Worm (Caenorhabditis elegans) whole organism, L2 larva: ENCODE measurements around the gene F56B3.9.

ENCODE experiments used
- C34F6.9 ChIP-seq: fragments of 150-350 bp; optimal IDR thresholded peaks from 2 replicates; lab custom pipeline; 2014; ENCODE audit warnings: missing biosample characterization, missing genetic modification characterization
- F13H6.1 ChIP-seq: sonication (generic microtip); optimal IDR thresholded peaks from 2 replicates; lab custom pipeline; 2016; ENCODE audit warnings: missing genetic modification characterization, missing compliant biosample characterization
- R02D3.7 ChIP-seq: fragments of 150-350 bp; optimal IDR thresholded peaks from 2 replicates; lab custom pipeline; 2014; ENCODE audit warnings: missing biosample characterization, missing genetic modification characterization
- Y55F3AM.14 ChIP-seq: fragments of 200-800 bp; sonication (Bioruptor generic); optimal IDR thresholded peaks from 2 replicates; lab custom pipeline; 2018; ENCODE audit warnings: mild to moderate bottlenecking, missing genetic modification characterization, missing compliant biosample characterization
- ZK546.5 ChIP-seq: sonication (generic microtip); optimal IDR thresholded peaks from 2 replicates; lab custom pipeline; 2017; ENCODE audit warnings: missing biosample characterization, missing genetic modification characterization
- alr-1 ChIP-seq: fragments of 150-350 bp; optimal IDR thresholded peaks from 2 replicates; lab custom pipeline; 2014; ENCODE audit warnings: missing biosample characterization, missing genetic modification characterization
- ama-1 ChIP-seq: fragments of 150-350 bp; optimal IDR thresholded peaks from 2 replicates; lab custom pipeline; 2018; ENCODE audit warnings: inconsistent platforms
- blmp-1 ChIP-seq: sonication (generic microtip); optimal IDR thresholded peaks from 2 replicates; lab custom pipeline; 2017; ENCODE audit warnings: missing genetic modification characterization, mild to moderate bottlenecking, missing compliant biosample characterization, antibody characterized with exemption, moderate library complexity; ENCODE audit not compliant: insufficient read depth
- ceh-82 ChIP-seq: fragments of 150-350 bp; optimal IDR thresholded peaks from 2 replicates; lab custom pipeline; 2014; ENCODE audit warnings: missing biosample characterization, missing genetic modification characterization
- crh-2 ChIP-seq: sonication (generic microtip); optimal IDR thresholded peaks from 2 replicates; lab custom pipeline; 2017; ENCODE audit warnings: missing biosample characterization, missing genetic modification characterization
- dmd-4 ChIP-seq: sonication (generic microtip); optimal IDR thresholded peaks from 2 replicates; lab custom pipeline; 2017; ENCODE audit warnings: missing biosample characterization, missing genetic modification characterization
- egl-27 ChIP-seq: sonication (generic microtip); optimal IDR thresholded peaks from 3 replicates; lab custom pipeline; 2017; ENCODE audit warnings: missing biosample characterization, missing genetic modification reagents, missing genetic modification characterization
- elt-3 ChIP-seq: sonication (generic microtip); optimal IDR thresholded peaks from 2 replicates; lab custom pipeline; 2017; ENCODE audit warnings: missing biosample characterization, missing genetic modification characterization
- fos-1 ChIP-seq: fragments of 150-350 bp; optimal IDR thresholded peaks from 2 replicates; lab custom pipeline; 2014; ENCODE audit warnings: missing biosample characterization, missing genetic modification characterization
- gmeb-1 ChIP-seq: fragments of 150-350 bp; optimal IDR thresholded peaks from 2 replicates; lab custom pipeline; 2014; ENCODE audit warnings: missing biosample characterization, missing genetic modification characterization
- lin-11 ChIP-seq: fragments of 150-350 bp; sonication (generic microtip); optimal IDR thresholded peaks from 2 replicates; lab custom pipeline; 2014; ENCODE audit warnings: missing biosample characterization, missing genetic modification characterization, inconsistent platforms, mixed read lengths
- lin-13 ChIP-seq: fragments of 150-350 bp; optimal IDR thresholded peaks from 2 replicates; lab custom pipeline; 2014; ENCODE audit warnings: missing biosample characterization, missing genetic modification reagents, missing genetic modification characterization
- lin-39 ChIP-seq: fragments of 150-350 bp; optimal IDR thresholded peaks from 2 replicates; lab custom pipeline; 2014; ENCODE audit warnings: missing biosample characterization, missing genetic modification reagents, missing genetic modification characterization
- mab-5 ChIP-seq: fragments of 150-350 bp; optimal IDR thresholded peaks from 2 replicates; lab custom pipeline; 2014; ENCODE audit warnings: missing biosample characterization, missing genetic modification characterization
- mbf-1 ChIP-seq: sonication (generic microtip); optimal IDR thresholded peaks from 2 replicates; lab custom pipeline; 2017; ENCODE audit warnings: missing biosample characterization, missing genetic modification characterization
- mdl-1 ChIP-seq, 2 experiments: fragments of 150-350 bp in 1 of 2; sonication (generic microtip) in 1 of 2; optimal IDR thresholded peaks; 2 replicates each; lab custom pipeline; 2017; ENCODE audit warnings: missing biosample characterization in 2 of 2, missing genetic modification characterization in 2 of 2
- nhr-10 ChIP-seq: sonication (generic microtip); optimal IDR thresholded peaks from 2 replicates; lab custom pipeline; 2017; ENCODE audit warnings: missing biosample characterization, missing genetic modification characterization
- nhr-11 ChIP-seq: fragments of 150-350 bp; optimal IDR thresholded peaks from 2 replicates; lab custom pipeline; 2014; ENCODE audit warnings: missing biosample characterization, missing genetic modification characterization
- nhr-129 ChIP-seq: fragments of 150-350 bp; optimal IDR thresholded peaks from 2 replicates; lab custom pipeline; 2014; ENCODE audit warnings: missing biosample characterization, missing genetic modification characterization
- nhr-21 ChIP-seq: fragments of 150-350 bp; optimal IDR thresholded peaks from 2 replicates; lab custom pipeline; 2014; ENCODE audit warnings: missing biosample characterization, missing genetic modification characterization
- nhr-23 ChIP-seq: fragments of 150-350 bp; optimal IDR thresholded peaks from 2 replicates; lab custom pipeline; 2014; ENCODE audit warnings: missing biosample characterization, missing genetic modification reagents, missing genetic modification characterization
- nhr-237 ChIP-seq: fragments of 150-350 bp; optimal IDR thresholded peaks from 2 replicates; lab custom pipeline; 2014; ENCODE audit warnings: missing biosample characterization, missing genetic modification characterization
- nhr-25 ChIP-seq: fragments of 150-350 bp; sonication (generic microtip); optimal IDR thresholded peaks from 3 replicates; lab custom pipeline; 2014; ENCODE audit warnings: missing biosample characterization, missing genetic modification characterization
- nhr-6 ChIP-seq: fragments of 150-350 bp; optimal IDR thresholded peaks from 2 replicates; lab custom pipeline; 2014; ENCODE audit warnings: missing biosample characterization, missing genetic modification characterization
- nhr-77 ChIP-seq: fragments of 150-350 bp; optimal IDR thresholded peaks from 2 replicates; lab custom pipeline; 2014; ENCODE audit warnings: missing biosample characterization, missing genetic modification characterization
- peb-1 ChIP-seq: fragments of 150-350 bp; optimal IDR thresholded peaks from 2 replicates; lab custom pipeline; 2014; ENCODE audit warnings: missing biosample characterization, missing genetic modification characterization
- sem-4 ChIP-seq: fragments of 150-350 bp; optimal IDR thresholded peaks from 2 replicates; lab custom pipeline; 2014; ENCODE audit warnings: missing biosample characterization, missing genetic modification reagents, missing genetic modification characterization
- skn-1 ChIP-seq: sonication (generic microtip); optimal IDR thresholded peaks from 2 replicates; lab custom pipeline; 2017; ENCODE audit warnings: missing biosample characterization, missing genetic modification characterization
- sma-9 ChIP-seq, 2 experiments: fragments of 150-350 bp in 1 of 2; sonication (generic microtip) in 1 of 2; optimal IDR thresholded peaks; 2 replicates each; lab custom pipeline; 2014 to 2016; ENCODE audit warnings: missing genetic modification characterization in 2 of 2, mild to moderate bottlenecking in 1 of 2, missing biosample characterization in 1 of 2, missing compliant biosample characterization in 1 of 2, missing genetic modification reagents in 1 of 2, moderate library complexity in 1 of 2
- unc-39 ChIP-seq: fragments of 150-350 bp; optimal IDR thresholded peaks from 2 replicates; lab custom pipeline; 2014; ENCODE audit warnings: missing biosample characterization, missing genetic modification characterization
- unc-55 ChIP-seq: fragments of 150-350 bp; sonication (generic microtip); optimal IDR thresholded peaks from 3 replicates; lab custom pipeline; 2014; ENCODE audit warnings: missing biosample characterization, missing genetic modification reagents, missing genetic modification characterization
- unc-62 ChIP-seq: fragments of 150-350 bp; optimal IDR thresholded peaks from 2 replicates; lab custom pipeline; 2014; ENCODE audit warnings: missing biosample characterization, missing genetic modification reagents, missing genetic modification characterization
- zag-1 ChIP-seq: fragments of 150-350 bp; optimal IDR thresholded peaks from 2 replicates; lab custom pipeline; 2014; ENCODE audit warnings: missing biosample characterization, missing genetic modification characterization

The F56B3.9 gene

DNA sequence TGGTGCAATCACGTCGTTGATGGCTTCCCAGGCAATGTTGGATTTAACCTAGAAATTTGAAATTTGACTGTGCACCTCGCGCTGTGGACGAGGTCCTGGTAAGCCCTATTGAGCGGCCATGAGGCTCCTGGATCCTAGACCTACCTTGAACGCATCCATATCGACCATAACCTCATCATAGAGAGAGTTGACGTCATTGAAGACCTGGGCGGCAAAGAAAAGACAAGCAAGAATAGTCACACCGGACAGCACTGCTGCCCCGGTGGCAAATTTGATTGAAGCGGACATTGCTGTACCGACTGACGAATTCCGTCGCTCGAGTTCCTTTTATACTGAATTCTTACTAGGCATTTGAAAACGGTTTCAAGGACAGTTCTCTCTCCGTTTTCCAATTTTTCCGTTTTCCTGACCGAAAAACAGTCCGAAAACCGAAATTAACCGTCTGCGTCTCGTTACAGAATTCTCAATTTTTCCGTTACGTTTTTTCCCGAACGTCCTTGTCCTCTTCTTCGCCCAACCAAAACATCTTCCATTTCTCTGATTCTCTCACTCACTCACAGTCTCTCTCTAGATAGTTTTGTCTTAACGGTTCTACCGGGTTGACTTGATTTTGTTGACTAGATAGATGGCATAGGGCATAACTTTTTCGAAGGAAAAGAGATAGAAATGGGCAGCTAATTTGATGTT, 7.6 kb upstream of the F56B3.9 start, which contains the start of gene col-103 (continued):
- TF ChIP-seq mab-5 (tag; lab: Kevin White, UChicago) (no peak), nhr-25 (tag; lab: Kevin White, UChicago) (peak; percentile 45), nhr-10 (tag; lab: Kevin White, UChicago) (no peak), nhr-21 (tag; lab: Kevin White, UChicago) (peak; percentile 17), egl-27 (tag; lab: Kevin White, UChicago) (no peak)

DNA sequence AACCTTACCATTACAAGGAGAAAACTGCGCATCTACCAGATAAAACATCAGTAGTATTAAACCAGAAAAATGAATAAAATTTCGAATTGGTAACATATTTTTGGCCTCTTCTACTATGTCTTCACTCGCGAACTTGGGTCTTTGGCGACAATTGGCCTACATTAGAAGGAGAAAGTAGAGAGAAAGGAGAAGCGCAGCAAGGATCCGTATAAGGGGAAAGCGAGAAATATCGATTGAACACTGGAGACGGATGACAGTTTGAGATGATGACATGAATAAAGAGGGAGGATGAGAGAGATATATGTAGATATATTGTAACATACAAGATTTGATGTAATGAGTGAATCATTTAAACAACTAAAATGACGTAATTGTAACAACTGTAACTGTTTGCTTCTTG, 2.8 kb upstream of the F56B3.9 start, which contains the start of gene F56B3.2:
TSS of gene F56B3.2 (minus strand) at position 273 of the 400 bp plus-strand sequence.
- TF ChIP-seq sma-9 (GFP tag; optimal IDR thresholded peaks at IDR 0.05; lab: Kevin White, UChicago) (no peak), sma-9 (tag; optimal IDR thresholded peaks at IDR 0.05; lab: Kevin White, UChicago) (no peak), blmp-1 (tag; lab: Kevin White, UChicago) (peak; percentile 56)

DNA sequence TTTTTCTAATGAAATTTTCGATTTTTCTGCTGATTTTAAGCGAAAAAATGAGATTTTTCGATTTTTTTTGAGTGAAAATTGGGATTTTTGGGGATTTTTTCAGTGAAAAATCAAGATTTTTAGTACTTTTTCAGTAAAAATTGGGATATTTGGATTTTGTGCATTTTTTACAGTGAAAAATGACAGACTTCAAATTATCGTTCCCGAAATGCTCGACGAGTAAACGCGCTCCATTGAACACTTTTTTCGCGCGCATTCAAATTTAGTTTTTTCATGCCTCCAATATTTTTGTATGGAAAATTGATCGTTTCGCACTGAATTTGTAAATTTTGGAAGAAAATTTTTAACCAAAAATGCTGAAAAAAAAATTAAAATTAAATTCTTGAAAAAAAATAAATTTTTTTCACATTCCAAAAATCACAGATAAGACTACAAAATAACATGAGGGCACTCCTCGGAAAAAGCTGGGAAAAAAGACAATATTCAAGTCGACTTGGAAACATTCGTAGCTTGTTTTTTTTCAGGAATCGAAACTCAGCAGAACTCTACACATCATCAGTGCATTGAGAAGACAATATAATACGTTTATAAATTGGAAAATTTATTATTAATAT, 1.1 kb upstream of the F56B3.9 start:
- TF ChIP-seq gmeb-1 (tag; lab: Kevin White, UChicago) = peak; percentile 33

DNA sequence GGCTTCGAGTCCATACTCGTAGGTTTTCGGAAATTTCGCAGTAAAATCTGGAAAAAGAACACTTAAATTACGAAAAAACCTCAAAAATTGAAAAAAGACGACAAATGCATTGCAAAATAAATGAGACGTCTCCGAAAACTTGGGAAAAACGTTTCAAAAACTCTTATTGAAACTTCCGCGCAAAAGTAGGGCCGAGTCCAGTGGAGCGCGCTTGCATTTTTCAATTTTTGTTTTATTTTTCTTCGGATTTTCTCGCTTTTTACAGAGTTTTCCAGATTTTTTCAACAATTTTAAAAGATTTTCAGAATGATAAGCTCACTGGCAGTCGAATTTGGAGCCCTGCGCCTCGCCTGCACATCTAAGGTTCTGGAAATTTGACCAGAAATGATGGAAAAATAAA, 1.8 kb downstream of the F56B3.9 start, which contains the start of gene mrpl-2:
TSS of gene mrpl-2 (plus strand) at position 307 of the 400 bp plus-strand sequence.
- no peak for TF ChIP-seq mab-5 (tag; lab: Kevin White, UChicago)
- no peak for TF ChIP-seq nhr-6
- no peak for TF ChIP-seq skn-1 (tag; lab: Kevin White, UChicago)
- TF ChIP-seq lin-13 (GFP tag; lab: Kevin White, UChicago) = no peak
- no peak for TF ChIP-seq unc-39
- no peak for TF ChIP-seq mbf-1 (tag; lab: Kevin White, UChicago)
- no peak for TF ChIP-seq blmp-1 (tag; lab: Kevin White, UChicago)
- no peak for TF ChIP-seq fos-1 (tag; lab: Kevin White, UChicago)
- TF ChIP-seq peb-1 (tag; lab: Kevin White, UChicago) = no peak
- no peak for TF ChIP-seq egl-27 (tag; lab: Kevin White, UChicago)
- peak; percentile 63 for TF ChIP-seq unc-55
- TF ChIP-seq alr-1 (tag; lab: Kevin White, UChicago) = no peak
- TF ChIP-seq C34F6.9 = peak; percentile 19
- TF ChIP-seq gmeb-1 (tag; lab: Kevin White, UChicago) = peak; percentile 78
- no peak for TF ChIP-seq nhr-23
- no peak for TF ChIP-seq crh-2 (tag; lab: Kevin White, UChicago)
- no peak for TF ChIP-seq sem-4 (tag; lab: Kevin White, UChicago)
- TF ChIP-seq dmd-4 (tag; lab: Kevin White, UChicago) = no peak
- no peak for TF ChIP-seq R02D3.7
- no peak for TF ChIP-seq F13H6.1
- no peak for TF ChIP-seq lin-11 (tag; lab: Kevin White, UChicago)
- no peak for TF ChIP-seq mdl-1 (tag; optimal IDR thresholded peaks at IDR 0.05; lab: Kevin White, UChicago)
- no peak for TF ChIP-seq ama-1 (lab: Kevin White, UChicago)
- no peak for TF ChIP-seq Y55F3AM.14 (GFP tag; lab: Kevin White, UChicago)
- TF ChIP-seq nhr-129 (tag; lab: Kevin White, UChicago) = peak; percentile 20
- TF ChIP-seq nhr-237 = no peak
- no peak for TF ChIP-seq zag-1 (tag; lab: Kevin White, UChicago)
- no peak for TF ChIP-seq lin-39 (tag; lab: Kevin White, UChicago)

DNA sequence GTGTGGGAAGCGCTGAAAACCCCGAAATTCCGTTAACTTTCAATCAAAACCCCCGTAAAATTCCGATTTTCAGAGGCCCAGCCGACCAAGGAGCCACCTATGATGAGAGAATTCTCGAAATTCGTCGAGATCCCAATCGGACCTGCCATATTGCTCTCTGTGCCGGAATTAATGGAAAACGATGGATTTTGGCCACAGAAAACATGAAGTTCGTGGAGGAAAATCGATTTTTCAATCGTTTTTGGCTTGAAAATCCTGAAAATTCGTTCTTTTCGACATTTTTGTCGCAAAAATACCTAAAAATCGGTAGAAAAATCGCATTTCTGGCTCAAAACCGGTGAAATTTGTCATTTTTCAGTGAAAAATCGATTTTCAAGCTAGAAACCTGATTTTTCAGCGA, 2.4 kb downstream of the F56B3.9 start:
- TF ChIP-seq nhr-11 (tag; lab: Kevin White, UChicago) = no peak
- TF ChIP-seq crh-2 (tag; lab: Kevin White, UChicago) = no peak
- TF ChIP-seq lin-13 (GFP tag; lab: Kevin White, UChicago) = no peak
- TF ChIP-seq F13H6.1 = no peak
- no peak for TF ChIP-seq peb-1 (tag; lab: Kevin White, UChicago)
- TF ChIP-seq lin-11 (tag; lab: Kevin White, UChicago) = no peak
- no peak for TF ChIP-seq ceh-82 (tag; lab: Kevin White, UChicago)
- no peak for TF ChIP-seq elt-3 (tag; lab: Kevin White, UChicago)
- TF ChIP-seq nhr-77 = no peak
- no peak for TF ChIP-seq lin-39 (tag; lab: Kevin White, UChicago)
- no peak for TF ChIP-seq ZK546.5
- no peak for TF ChIP-seq alr-1 (tag; lab: Kevin White, UChicago)
- no peak for TF ChIP-seq mbf-1 (tag; lab: Kevin White, UChicago)
- no peak for TF ChIP-seq dmd-4 (tag; lab: Kevin White, UChicago)
- TF ChIP-seq unc-62 = no peak
- TF ChIP-seq nhr-237 = no peak
